Worm (Caenorhabditis elegans) whole organism, L4 larva: Measurements from ENCODE around the gene his-6.
A peak's percentile ranks its signal among the peaks of the same experiment; 100 is the strongest.

Experiments
- D1046.2 ChIP-seq: fragments of 200-800 bp; sonication (Bioruptor generic); IDR thresholded peaks from 2 replicates; pipeline ENCODE4 v1.3.6; 2022; ENCODE audit warnings: missing genetic modification characterization, missing compliant biosample characterization
- F10B5.3 ChIP-seq: sonication (generic microtip); optimal IDR thresholded peaks from 2 replicates; lab custom pipeline; 2016; ENCODE audit warnings: mild to moderate bottlenecking, missing genetic modification characterization, missing compliant biosample characterization
- F37D6.2 ChIP-seq: sonication (generic microtip); optimal IDR thresholded peaks from 2 replicates; lab custom pipeline; 2016; ENCODE audit warnings: mild to moderate bottlenecking, missing genetic modification characterization, missing compliant biosample characterization
- F44E2.7 ChIP-seq: fragments of 200-800 bp; sonication (Bioruptor generic); IDR thresholded peaks from 2 replicates; pipeline ENCODE4 v2.1.2; 2022; ENCODE audit warnings: missing genetic modification characterization, missing compliant biosample characterization
- F49E8.2 ChIP-seq: sonication (generic microtip); optimal IDR thresholded peaks from 2 replicates; lab custom pipeline; 2016; ENCODE audit warnings: missing compliant biosample characterization, mild to moderate bottlenecking, missing genetic modification characterization, borderline replicate concordance
- T26A8.4 ChIP-seq: fragments of 200-800 bp; sonication (Bioruptor generic); IDR thresholded peaks from 2 replicates; pipeline ENCODE4 v1.3.6; 2022; ENCODE audit warnings: missing genetic modification characterization, missing compliant biosample characterization
- Y5F2A.4 ChIP-seq: fragments of 200-800 bp; sonication (Bioruptor generic); optimal IDR thresholded peaks from 2 replicates; lab custom pipeline; 2018; ENCODE audit warnings: mild to moderate bottlenecking, missing genetic modification characterization, missing compliant biosample characterization
- Y75B8A.6 ChIP-seq: fragments of 200-800 bp; sonication (Bioruptor generic); IDR thresholded peaks from 2 replicates; pipeline ENCODE4 v1.3.6; 2022; ENCODE audit warnings: missing genetic modification reagents, missing genetic modification characterization, missing compliant biosample characterization
- ceh-20 ChIP-seq: fragments of 200-800 bp; sonication (Bioruptor generic); IDR thresholded peaks from 2 replicates; pipeline ENCODE4 v1.3.6; 2022; ENCODE audit warnings: missing genetic modification reagents, missing genetic modification characterization, missing compliant biosample characterization
- ceh-44 ChIP-seq: fragments of 200-800 bp; sonication (Bioruptor generic); IDR thresholded peaks from 2 replicates; pipeline ENCODE4 v1.3.6; 2022; ENCODE audit warnings: missing genetic modification reagents, missing genetic modification characterization, missing compliant biosample characterization
- ceh-62 ChIP-seq: sonication (generic microtip); optimal IDR thresholded peaks from 2 replicates; lab custom pipeline; 2017; ENCODE audit warnings: missing biosample characterization, missing genetic modification characterization
- daf-12 ChIP-seq: fragments of 150-350 bp; optimal IDR thresholded peaks from 2 replicates; lab custom pipeline; 2014; ENCODE audit warnings: missing biosample characterization, missing genetic modification reagents, missing genetic modification characterization
- daf-19 ChIP-seq: fragments of 200-800 bp; sonication (Bioruptor generic); conservative IDR thresholded peaks from 2 replicates; pipeline ENCODE4 v1.3.6; 2022; ENCODE audit warnings: missing genetic modification characterization, missing compliant biosample characterization
- dmd-9 ChIP-seq: fragments of 200-800 bp; sonication (Bioruptor generic); IDR thresholded peaks from 2 replicates; pipeline ENCODE4 v1.3.6; 2022; ENCODE audit warnings: missing genetic modification reagents, missing genetic modification characterization, missing compliant biosample characterization
- duxl-1 ChIP-seq: sonication (generic microtip); optimal IDR thresholded peaks from 2 replicates; lab custom pipeline; 2016; ENCODE audit warnings: mild to moderate bottlenecking, missing genetic modification characterization, moderate library complexity, missing compliant biosample characterization; ENCODE audit not compliant: poor library complexity
- egl-27 ChIP-seq: sonication (generic microtip); optimal IDR thresholded peaks from 3 replicates; lab custom pipeline; 2017; ENCODE audit warnings: missing biosample characterization, missing genetic modification reagents, missing genetic modification characterization
- egl-43 ChIP-seq: fragments of 200-800 bp; sonication (Bioruptor generic); IDR thresholded peaks from 2 replicates; pipeline ENCODE4 v1.3.6; 2022; ENCODE audit warnings: missing genetic modification reagents, missing genetic modification characterization, missing compliant biosample characterization
- hlh-11 ChIP-seq: fragments of 200-800 bp; sonication (Bioruptor generic); optimal IDR thresholded peaks from 2 replicates; lab custom pipeline; 2018; ENCODE audit warnings: mild to moderate bottlenecking, missing genetic modification characterization, missing compliant biosample characterization
- jun-1 ChIP-seq: fragments of 150-350 bp; optimal IDR thresholded peaks from 2 replicates; lab custom pipeline; 2014; ENCODE audit warnings: missing biosample characterization, missing genetic modification reagents, missing genetic modification characterization
- lin-1 ChIP-seq: fragments of 200-800 bp; sonication (Bioruptor generic); IDR thresholded peaks from 2 replicates; pipeline ENCODE4 v1.3.6; 2022; ENCODE audit warnings: missing genetic modification reagents, missing genetic modification characterization, missing compliant biosample characterization
- lin-13 ChIP-seq: fragments of 150-350 bp; optimal IDR thresholded peaks from 2 replicates; lab custom pipeline; 2014; ENCODE audit warnings: missing biosample characterization, missing genetic modification reagents, missing genetic modification characterization
- lin-15B ChIP-seq: fragments of 150-350 bp; sonication (generic microtip); optimal IDR thresholded peaks from 3 replicates; lab custom pipeline; 2014; ENCODE audit warnings: missing biosample characterization, missing genetic modification characterization
- lin-39 ChIP-seq: fragments of 150-350 bp; optimal IDR thresholded peaks from 2 replicates; lab custom pipeline; 2014; ENCODE audit warnings: missing biosample characterization, missing genetic modification reagents, missing genetic modification characterization
- lir-3 ChIP-seq: sonication (generic microtip); optimal IDR thresholded peaks from 2 replicates; lab custom pipeline; 2016; ENCODE audit warnings: mild to moderate bottlenecking, missing genetic modification characterization, missing compliant biosample characterization
- madf-9 ChIP-seq: fragments of 200-800 bp; sonication (Bioruptor generic); conservative IDR thresholded peaks from 2 replicates; pipeline ENCODE4 v1.3.6; 2022; ENCODE audit warnings: missing genetic modification reagents, missing genetic modification characterization, missing compliant biosample characterization
- mdl-1 ChIP-seq, 2 experiments: fragments of 150-350 bp in 1 of 2; sonication (generic microtip) in 1 of 2; optimal IDR thresholded peaks; 2 replicates each; lab custom pipeline; 2014 to 2017; ENCODE audit warnings: missing biosample characterization in 2 of 2, missing genetic modification characterization in 2 of 2
- mxl-2 ChIP-seq: fragments of 200-800 bp; sonication (Bioruptor generic); conservative IDR thresholded peaks from 2 replicates; pipeline ENCODE4 v1.3.6; 2022; ENCODE audit warnings: missing genetic modification reagents, missing genetic modification characterization, missing compliant biosample characterization
- nhr-25 ChIP-seq: sonication (generic microtip); optimal IDR thresholded peaks from 2 replicates; lab custom pipeline; 2017; ENCODE audit warnings: missing genetic modification characterization, mild to moderate bottlenecking, missing compliant biosample characterization, antibody characterized with exemption, moderate library complexity, borderline replicate concordance; ENCODE audit not compliant: insufficient read depth
- nhr-28 ChIP-seq: fragments of 150-350 bp; optimal IDR thresholded peaks from 2 replicates; lab custom pipeline; 2014; ENCODE audit warnings: missing biosample characterization, missing genetic modification characterization
- nhr-41 ChIP-seq: fragments of 200-800 bp; sonication (Bioruptor generic); IDR thresholded peaks from 2 replicates; pipeline ENCODE4 v1.3.6; 2022; ENCODE audit warnings: missing genetic modification reagents, missing genetic modification characterization, missing compliant biosample characterization
- nhr-42 ChIP-seq: fragments of 200-800 bp; sonication (Bioruptor generic); IDR thresholded peaks from 2 replicates; pipeline ENCODE4 v1.3.6; 2022; ENCODE audit warnings: missing genetic modification characterization, missing compliant biosample characterization
- nhr-48 ChIP-seq: sonication (generic microtip); optimal IDR thresholded peaks from 2 replicates; lab custom pipeline; 2016; ENCODE audit warnings: mild to moderate bottlenecking, missing genetic modification characterization, missing compliant biosample characterization
- nhr-77 ChIP-seq: fragments of 150-350 bp; optimal IDR thresholded peaks from 2 replicates; lab custom pipeline; 2014; ENCODE audit warnings: missing biosample characterization, missing genetic modification characterization
- pha-4 ChIP-seq, 2 experiments: fragments of 150-350 bp in 1 of 2; fragments of 200-800 bp in 1 of 2; sonication (Bioruptor generic) in 1 of 2; IDR thresholded peaks in 1 of 2; optimal IDR thresholded peaks in 1 of 2; 2 replicates each; pipeline versions ENCODE4 v1.3.6 to Lab custom; 2014 to 2022; ENCODE audit warnings: missing genetic modification characterization in 2 of 2, missing genetic modification reagents in 2 of 2, missing biosample characterization in 1 of 2, missing compliant biosample characterization in 1 of 2
- php-3 ChIP-seq: fragments of 200-800 bp; sonication (Bioruptor generic); IDR thresholded peaks from 2 replicates; pipeline ENCODE4 v1.3.6; 2022; ENCODE audit warnings: missing genetic modification reagents, missing genetic modification characterization, missing compliant biosample characterization
- saeg-2 ChIP-seq: fragments of 200-800 bp; sonication (Bioruptor generic); IDR thresholded peaks from 2 replicates; pipeline ENCODE4 v1.3.6; 2022; ENCODE audit warnings: missing genetic modification reagents, missing genetic modification characterization, missing compliant biosample characterization
- sdz-12 ChIP-seq: fragments of 200-800 bp; sonication (Bioruptor generic); optimal IDR thresholded peaks from 2 replicates; lab custom pipeline; 2018; ENCODE audit warnings: mild to moderate bottlenecking, missing genetic modification characterization, missing compliant biosample characterization
- set-16 ChIP-seq: fragments of 200-800 bp; sonication (Bioruptor generic); IDR thresholded peaks from 2 replicates; pipeline ENCODE4 v1.3.6; 2022; ENCODE audit warnings: missing genetic modification reagents, missing genetic modification characterization, missing compliant biosample characterization
- skn-1 ChIP-seq: fragments of 150-350 bp; optimal IDR thresholded peaks from 2 replicates; lab custom pipeline; 2014; ENCODE audit warnings: missing biosample characterization, missing genetic modification characterization
- snpc-1.2 ChIP-seq: fragments of 200-800 bp; sonication (Bioruptor generic); IDR thresholded peaks from 2 replicates; pipeline ENCODE4 v1.3.6; 2022; ENCODE audit warnings: missing genetic modification reagents, missing genetic modification characterization, missing compliant biosample characterization
- snpc-4 ChIP-seq: fragments of 150-350 bp; optimal IDR thresholded peaks from 2 replicates; lab custom pipeline; 2014; ENCODE audit warnings: missing biosample characterization, missing genetic modification characterization
- spr-1 ChIP-seq: sonication (generic microtip); optimal IDR thresholded peaks from 2 replicates; lab custom pipeline; 2016; ENCODE audit warnings: mild to moderate bottlenecking, missing genetic modification characterization, missing compliant biosample characterization
- spr-3 ChIP-seq: fragments of 200-800 bp; sonication (Bioruptor generic); optimal IDR thresholded peaks from 2 replicates; lab custom pipeline; 2018; ENCODE audit warnings: mild to moderate bottlenecking, missing genetic modification characterization, missing compliant biosample characterization
- tag-97 ChIP-seq: fragments of 200-800 bp; sonication (Bioruptor generic); IDR thresholded peaks from 2 replicates; pipeline ENCODE4 v1.3.6; 2022; ENCODE audit warnings: missing genetic modification characterization, missing compliant biosample characterization
- unc-130 ChIP-seq: sonication (generic microtip); optimal IDR thresholded peaks from 2 replicates; lab custom pipeline; 2016; ENCODE audit warnings: missing genetic modification reagents, missing genetic modification characterization, missing compliant biosample characterization
- unc-39 ChIP-seq: sonication (generic microtip); optimal IDR thresholded peaks from 2 replicates; lab custom pipeline; 2017; ENCODE audit warnings: missing biosample characterization, missing genetic modification characterization
- unc-62 ChIP-seq, 3 experiments: fragments of 150-350 bp in 1 of 3; sonication (generic microtip); optimal IDR thresholded peaks in 2 of 3; peaks in 1 of 3; 1 replicate in 1 of 3; 2 replicates in 2 of 3; lab custom pipeline; 2014 to 2017; ENCODE audit warnings: missing biosample characterization in 3 of 3, missing genetic modification characterization in 3 of 3, missing genetic modification reagents in 3 of 3, missing genotype in 1 of 3
- zfp-2 ChIP-seq: sonication (generic microtip); optimal IDR thresholded peaks from 2 replicates; lab custom pipeline; 2016; ENCODE audit warnings: mild to moderate bottlenecking, missing genetic modification characterization, missing compliant biosample characterization
- ztf-11 ChIP-seq: fragments of 150-350 bp; optimal IDR thresholded peaks from 2 replicates; lab custom pipeline; 2014; ENCODE audit warnings: missing biosample characterization, missing genetic modification characterization
- ztf-7 ChIP-seq: fragments of 150-350 bp; optimal IDR thresholded peaks from 2 replicates; lab custom pipeline; 2014; ENCODE audit warnings: missing biosample characterization, missing genetic modification characterization

Gene his-6

ce11 chrV:8500348-8500747 lies 34.4 kb downstream of the his-6 start (continued):
- TF ChIP-seq nhr-28 (tag; lab: Kevin White, UChicago) = peak; percentile 65
- TF ChIP-seq egl-43 (GFP tag; lab: Robert Waterston, UW) = peak; percentile 100
- TF ChIP-seq Y75B8A.6 (GFP tag; lab: Robert Waterston, UW) = peak; percentile 99
- peak; percentile 99 for TF ChIP-seq T26A8.4
- TF ChIP-seq lin-1 (GFP tag; lab: Robert Waterston, UW) = peak; percentile 99
- peak; percentile 96 for TF ChIP-seq ceh-44 (GFP tag; lab: Robert Waterston, UW)
- peak; percentile 99 for TF ChIP-seq sdz-12 (GFP tag; lab: Kevin White, UChicago)
- no peak for TF ChIP-seq lin-39
- TF ChIP-seq ztf-7 (tag; lab: Kevin White, UChicago) = peak; percentile 95
- TF ChIP-seq ceh-62 = no peak
- peak; percentile 97 for TF ChIP-seq D1046.2 (GFP tag; lab: Robert Waterston, UW)
- TF ChIP-seq madf-9 (GFP tag; lab: Robert Waterston, UW) = peak; percentile 97
- no peak; the same call in 1 of the 2 replicates for TF ChIP-seq set-16
- TF ChIP-seq pha-4 (GFP tag; IDR thresholded peaks at IDR 0.05; lab: Robert Waterston, UW) = peak; percentile 99
- TF ChIP-seq pha-4 (tag; optimal IDR thresholded peaks at IDR 0.05; lab: Kevin White, UChicago) = no peak
- TF ChIP-seq nhr-42 (GFP tag; lab: Robert Waterston, UW) = peak; percentile 98
- peak; percentile 78 for TF ChIP-seq lin-13
- peak; percentile 99 for TF ChIP-seq saeg-2 (GFP tag; lab: Robert Waterston, UW)
- TF ChIP-seq spr-1 (tag; lab: Kevin White, UChicago) = peak; percentile 97
- peak; percentile 98 for TF ChIP-seq duxl-1 (tag; lab: Kevin White, UChicago)
- TF ChIP-seq php-3 (GFP tag; lab: Robert Waterston, UW) = peak; percentile 99
- peak; percentile 79 for TF ChIP-seq nhr-77 (tag; lab: Kevin White, UChicago)
- no peak for TF ChIP-seq skn-1 (tag; lab: Kevin White, UChicago)
- peak; percentile 95 for TF ChIP-seq F10B5.3 (tag; lab: Kevin White, UChicago)
- no peak for TF ChIP-seq unc-39 (tag; lab: Kevin White, UChicago)
- no peak for TF ChIP-seq unc-62 (GFP tag; optimal IDR thresholded peaks at IDR 0.05 in 1 of 2; lab: Kevin White, UChicago)
- no peak for TF ChIP-seq unc-62 (tag; optimal IDR thresholded peaks at IDR 0.05; lab: Kevin White, UChicago)
- TF ChIP-seq mdl-1 (tag; optimal IDR thresholded peaks at IDR 0.05; lab: Kevin White, UChicago) = peak; percentile 8 to 59
- peak; percentile 99 for TF ChIP-seq snpc-4 (tag; lab: Kevin White, UChicago)
- TF ChIP-seq mxl-2 (GFP tag; lab: Robert Waterston, UW) = peak; percentile 95
- TF ChIP-seq nhr-25 (tag; lab: Kevin White, UChicago) = peak; percentile 30
- peak; percentile 91 for TF ChIP-seq hlh-11 (tag; lab: Kevin White, UChicago)
- TF ChIP-seq lir-3 (tag; lab: Kevin White, UChicago) = peak; percentile 95
- peak; percentile 88; the same call in 1 of the 2 replicates for TF ChIP-seq tag-97 (GFP tag; lab: Robert Waterston, UW)
- no peak for TF ChIP-seq daf-12 (tag; lab: Kevin White, UChicago)
- peak; percentile 98 for TF ChIP-seq Y5F2A.4 (GFP tag; lab: Kevin White, UChicago)
- TF ChIP-seq ceh-20 = peak; percentile 97
- TF ChIP-seq dmd-9 (GFP tag; lab: Robert Waterston, UW) = peak; percentile 97
- peak; percentile 100 for TF ChIP-seq daf-19 (GFP tag; lab: Robert Waterston, UW)
- peak; percentile 89 for TF ChIP-seq jun-1 (tag; lab: Kevin White, UChicago)
- peak; percentile 100 for TF ChIP-seq nhr-41 (GFP tag; lab: Robert Waterston, UW)
- TF ChIP-seq spr-3 (GFP tag; lab: Kevin White, UChicago) = peak; percentile 99
- peak; percentile 60 for TF ChIP-seq lin-15B (tag; lab: Kevin White, UChicago)
- peak; percentile 92 for TF ChIP-seq nhr-48 (tag; lab: Kevin White, UChicago)
- TF ChIP-seq F49E8.2 (tag; lab: Kevin White, UChicago) = peak; percentile 98
- TF ChIP-seq snpc-1.2 = peak; percentile 98
- TF ChIP-seq ztf-11 (tag; lab: Kevin White, UChicago) = no peak
- TF ChIP-seq F37D6.2 = peak; percentile 91
- peak; percentile 100 for TF ChIP-seq F44E2.7 (GFP tag; lab: Robert Waterston, UW)
- no peak for TF ChIP-seq egl-27 (tag; lab: Kevin White, UChicago)
- TF ChIP-seq zfp-2 (tag; lab: Kevin White, UChicago) = peak; percentile 86
- TF ChIP-seq unc-130 (GFP tag; lab: Kevin White, UChicago) = peak; percentile 94
